Fruit fly (Drosophila melanogaster): ENCODE data around the gene CG11555.
A peak's percentile ranks its signal among the peaks of the same experiment; 100 is the strongest.

The CG11555 gene

DNA sequence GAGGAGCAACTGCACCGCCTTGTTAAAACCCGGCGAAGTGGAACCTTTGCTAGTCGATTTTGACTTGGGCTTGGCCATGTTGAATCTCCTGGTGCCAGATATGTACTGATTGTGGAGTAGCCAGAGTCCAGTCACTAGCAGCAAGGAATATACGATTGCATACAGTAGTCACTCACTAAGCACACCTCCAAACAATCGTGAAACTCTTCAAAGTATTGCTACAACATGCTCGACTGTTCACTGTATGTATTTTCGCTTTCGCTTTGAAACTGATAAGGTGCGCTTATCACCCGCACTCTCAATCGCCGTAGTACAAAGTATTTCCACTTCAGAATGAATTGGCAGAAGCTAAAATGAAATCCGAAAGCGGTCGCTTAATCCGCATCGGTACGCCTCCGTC, 12.8 kb downstream of the CG11555 start (continued):
- TF ChIP-seq run (tag; optimal IDR thresholded peaks at IDR 0.05) (peak; percentile 42), sna (GFP tag; IDR thresholded peaks at IDR 0.05; ENCODE audit: partially characterized antibody) (no peak), kah (GFP tag; optimal IDR thresholded peaks at IDR 0.05) (no peak), CG3995 (GFP tag; optimal IDR thresholded peaks at IDR 0.05) (no peak), CG12744 (GFP tag; optimal IDR thresholded peaks at IDR 0.05) (peak; percentile 54), Hr51 (GFP tag; optimal IDR thresholded peaks at IDR 0.05) (peak; percentile 1 to 44), br (optimal IDR thresholded peaks at IDR 0.05) (no peak), Oli (tag; optimal IDR thresholded peaks at IDR 0.05) (peak; percentile 36), CG2199 (GFP tag; IDR thresholded peaks at IDR 0.05) (no peak), HmgD (GFP tag; optimal IDR thresholded peaks at IDR 0.05) (peak; percentile 13), slou (GFP tag; optimal IDR thresholded peaks at IDR 0.05) (no peak), Stat92E (GFP tag; optimal IDR thresholded peaks at IDR 0.05) (no peak), gfzf (GFP tag; optimal IDR thresholded peaks at IDR 0.05) (no peak), rib (GFP tag; IDR thresholded peaks at IDR 0.05) (peak; percentile 69; the same call in 1 of the 2 replicates), ash1 (GFP tag; optimal IDR thresholded peaks at IDR 0.05) (peak; percentile 79), maf-S (GFP tag; optimal IDR thresholded peaks at IDR 0.05) (no peak), CG1529 (GFP tag; optimal IDR thresholded peaks at IDR 0.05) (no peak), shn (GFP tag; optimal IDR thresholded peaks at IDR 0.05) (peak; percentile 41), Fer3 (tag; optimal IDR thresholded peaks at IDR 0.05) (peak; percentile 83), her (GFP tag; optimal IDR thresholded peaks at IDR 0.05) (peak; percentile 87), sob (GFP tag; IDR thresholded peaks at IDR 0.05) (peak; percentile 83), CG14050 (GFP tag; IDR thresholded peaks at IDR 0.05) (peak; percentile 41; the same call in 1 of the 3 replicates), CG6272 (GFP tag; IDR thresholded peaks at IDR 0.05) (peak; percentile 35; the same call in 1 of the 2 replicates), tna (GFP tag; IDR thresholded peaks at IDR 0.05; ENCODE audit: partially characterized antibody) (no peak), CG10209 (GFP tag; optimal IDR thresholded peaks at IDR 0.05) (peak; percentile 55), HmgZ (tag; optimal IDR thresholded peaks at IDR 0.05) (peak; percentile 91), CG2129 (GFP tag; IDR thresholded peaks at IDR 0.05; ENCODE audit: partially characterized antibody) (no peak), MBD-R2 (GFP tag; IDR thresholded peaks at IDR 0.05) (peak; percentile 59), ken (GFP tag; IDR thresholded peaks at IDR 0.05) (peak; percentile 77; the same call in 2 of the 3 replicates), repo (GFP tag; optimal IDR thresholded peaks at IDR 0.05) (peak; percentile 22), Hand (GFP tag; optimal IDR thresholded peaks at IDR 0.05) (peak; percentile 53), CG3407 (GFP tag; optimal IDR thresholded peaks at IDR 0.05) (no peak), tup (GFP tag; optimal IDR thresholded peaks at IDR 0.05) (peak; percentile 39), CG9797 (GFP tag; optimal IDR thresholded peaks at IDR 0.05) (no peak), luna (GFP tag; optimal IDR thresholded peaks at IDR 0.05) (no peak), CG17912 (GFP tag; optimal IDR thresholded peaks at IDR 0.05) (peak; percentile 40)

DNA sequence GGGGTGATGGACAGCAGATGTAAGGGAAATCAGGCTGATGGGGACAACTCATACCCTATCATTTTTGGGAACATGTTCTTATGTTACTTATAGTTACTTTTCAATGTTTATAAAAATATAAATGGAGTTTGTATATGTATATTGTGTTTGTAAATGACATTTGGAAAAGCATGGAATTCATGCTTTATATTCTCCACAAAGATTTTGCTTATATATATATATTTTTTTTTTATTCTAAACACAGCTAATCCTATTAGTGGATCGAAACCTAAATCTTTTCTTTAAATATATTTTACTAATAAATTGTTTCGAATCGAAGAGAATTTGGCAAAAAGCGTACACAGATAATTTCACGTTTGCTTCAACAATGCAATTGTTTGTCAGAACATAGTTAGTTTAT, 15.4 kb downstream of the CG11555 start, which contains the start of gene Amnionless:
Gene Amnionless, minus strand, starts transcription at position 101 of the 400 bp plus-strand sequence.
- TF ChIP-seq Dref (GFP tag; IDR thresholded peaks at IDR 0.05) = no peak
- no peak for TF ChIP-seq Ets97D (GFP tag; optimal IDR thresholded peaks at IDR 0.05)
- TF ChIP-seq CG1529 (GFP tag; optimal IDR thresholded peaks at IDR 0.05) = no peak
- TF ChIP-seq MTF-1 (GFP tag; optimal IDR thresholded peaks at IDR 0.05; ENCODE audit: borderline replicate concordance) = no peak

DNA sequence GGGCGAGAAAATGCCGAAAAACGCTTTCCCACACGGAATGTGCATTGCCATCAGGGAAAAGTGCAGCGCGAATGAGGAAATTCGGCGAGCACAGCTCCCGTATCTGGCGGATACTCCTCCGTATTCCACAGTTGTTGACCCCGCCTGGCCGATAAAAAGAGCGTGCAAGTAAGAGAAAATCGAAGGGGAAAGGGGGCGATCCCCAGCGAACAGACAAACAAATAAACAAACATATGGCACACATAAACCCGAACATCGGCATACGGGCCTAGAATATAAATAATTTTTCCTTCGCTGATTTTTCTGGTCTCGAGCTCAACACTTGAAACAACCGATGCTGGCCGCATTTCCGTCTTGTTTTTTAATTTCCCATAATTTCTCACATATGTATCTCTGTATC, 16.7 kb downstream of the CG11555 start:
- TF ChIP-seq twi (tag; optimal IDR thresholded peaks at IDR 0.05) (peak; percentile 66), ewg (GFP tag; optimal IDR thresholded peaks at IDR 0.05) (no peak), dmrt11E (tag; optimal IDR thresholded peaks at IDR 0.05) (no peak), bbx (GFP tag; IDR thresholded peaks at IDR 0.05; ENCODE audit: partially characterized antibody) (no peak), Med (GFP tag) (peak; percentile 48), sug (tag; optimal IDR thresholded peaks at IDR 0.05) (peak; percentile 70), CG1529 (GFP tag; optimal IDR thresholded peaks at IDR 0.05) (no peak), CG13287 (GFP tag; IDR thresholded peaks at IDR 0.05; ENCODE audit: partially characterized antibody) (no peak), usp (GFP tag; optimal IDR thresholded peaks at IDR 0.05) (no peak), klu (GFP tag; IDR thresholded peaks at IDR 0.05) (no peak), pb (GFP tag; optimal IDR thresholded peaks at IDR 0.05) (no peak), CG12769 (tag; optimal IDR thresholded peaks at IDR 0.05) (peak; percentile 50)
